Worm (Caenorhabditis elegans) whole organism, L1 larva: Measurements from ENCODE around the gene rol-8.

Experiments
- C04F5.9 ChIP-seq: sonication (generic microtip); optimal IDR thresholded peaks from 2 replicates; lab custom pipeline; 2016; ENCODE audit warnings: missing genetic modification characterization, missing compliant biosample characterization
- Y116A8C.19 ChIP-seq: sonication (generic microtip); optimal IDR thresholded peaks from 2 replicates; lab custom pipeline; 2016; ENCODE audit warnings: missing compliant biosample characterization, missing genetic modification characterization, borderline replicate concordance
- aha-1 ChIP-seq: fragments of 150-350 bp; optimal IDR thresholded peaks from 2 replicates; lab custom pipeline; 2014; ENCODE audit warnings: missing biosample characterization, missing genetic modification characterization
- alr-1 ChIP-seq: fragments of 200-800 bp; sonication (Bioruptor generic); optimal IDR thresholded peaks from 2 replicates; lab custom pipeline; 2018; ENCODE audit warnings: borderline replicate concordance, mild to moderate bottlenecking, missing genetic modification characterization, missing compliant biosample characterization
- blmp-1 ChIP-seq: fragments of 150-350 bp; optimal IDR thresholded peaks from 2 replicates; lab custom pipeline; 2014; ENCODE audit warnings: missing biosample characterization, missing genetic modification characterization
- ceh-82 ChIP-seq, 3 experiments: fragments of 150-350 bp in 1 of 3; sonication (generic microtip) in 2 of 3; optimal IDR thresholded peaks; 2 replicates each; lab custom pipeline; 2014 to 2017; ENCODE audit warnings: missing biosample characterization in 3 of 3, missing genetic modification characterization in 3 of 3
- ceh-88 ChIP-seq: fragments of 200-800 bp; sonication (Bioruptor generic); IDR thresholded peaks from 2 replicates; pipeline ENCODE4 v1.3.6; 2022; ENCODE audit warnings: missing genetic modification characterization, missing compliant biosample characterization
- ces-1 ChIP-seq: fragments of 150-350 bp; optimal IDR thresholded peaks from 2 replicates; lab custom pipeline; 2014; ENCODE audit warnings: missing biosample characterization, missing genetic modification reagents, missing genetic modification characterization
- efl-3 ChIP-seq: fragments of 200-800 bp; sonication (Bioruptor generic); optimal IDR thresholded peaks from 2 replicates; lab custom pipeline; 2018; ENCODE audit warnings: mild to moderate bottlenecking, missing genetic modification characterization, missing compliant biosample characterization
- egl-13 ChIP-seq: sonication (generic microtip); optimal IDR thresholded peaks from 2 replicates; lab custom pipeline; 2016; ENCODE audit warnings: missing genotype, missing genetic modification reagents, missing genetic modification characterization, missing compliant biosample characterization
- elt-2 ChIP-seq: sonication (generic microtip); optimal IDR thresholded peaks from 2 replicates; lab custom pipeline; 2016; ENCODE audit warnings: missing genetic modification characterization, mild to moderate bottlenecking, inconsistent platforms, missing compliant biosample characterization, missing genetic modification reagents
- elt-3 ChIP-seq, 6 experiments: fragments of 150-350 bp in 1 of 6; sonication (generic microtip); optimal IDR thresholded peaks; 2 replicates each; lab custom pipeline; 2017 to 2018; ENCODE audit warnings: missing biosample characterization in 6 of 6, missing genetic modification characterization in 6 of 6, inconsistent platforms in 1 of 6
- fkh-10 ChIP-seq: sonication (generic microtip); optimal IDR thresholded peaks from 2 replicates; lab custom pipeline; 2017; ENCODE audit warnings: missing biosample characterization, missing genetic modification reagents, missing genetic modification characterization
- fkh-4 ChIP-seq: sonication (generic microtip); optimal IDR thresholded peaks from 2 replicates; lab custom pipeline; 2016; ENCODE audit warnings: missing compliant biosample characterization, missing genetic modification characterization, borderline replicate concordance
- fkh-8 ChIP-seq: sonication (generic microtip); optimal IDR thresholded peaks from 2 replicates; lab custom pipeline; 2016; ENCODE audit warnings: mild to moderate bottlenecking, missing genetic modification characterization, missing compliant biosample characterization
- grh-1 ChIP-seq: fragments of 200-800 bp; sonication (Bioruptor generic); IDR thresholded peaks from 2 replicates; pipeline ENCODE4 v1.3.6; 2022; ENCODE audit warnings: missing genetic modification reagents, missing genetic modification characterization, missing compliant biosample characterization
- hlh-17 ChIP-seq: fragments of 200-800 bp; sonication (Bioruptor generic); optimal IDR thresholded peaks from 2 replicates; lab custom pipeline; 2018; ENCODE audit warnings: missing genetic modification characterization, mild to moderate bottlenecking, missing compliant biosample characterization, moderate library complexity, borderline replicate concordance
- hlh-4 ChIP-seq: sonication (generic microtip); optimal IDR thresholded peaks from 2 replicates; lab custom pipeline; 2016; ENCODE audit warnings: mild to moderate bottlenecking, missing genetic modification characterization, missing compliant biosample characterization
- hpl-2 ChIP-seq: fragments of 150-350 bp; optimal IDR thresholded peaks from 2 replicates; lab custom pipeline; 2014; ENCODE audit warnings: missing biosample characterization, missing genetic modification reagents, missing genetic modification characterization
- irx-1 ChIP-seq: sonication (generic microtip); optimal IDR thresholded peaks from 2 replicates; lab custom pipeline; 2016; ENCODE audit warnings: missing genetic modification characterization, missing compliant biosample characterization
- lin-13 ChIP-seq: fragments of 150-350 bp; optimal IDR thresholded peaks from 2 replicates; lab custom pipeline; 2014; ENCODE audit warnings: missing biosample characterization, missing genetic modification reagents, missing genetic modification characterization
- lin-14 ChIP-seq: fragments of 200-800 bp; sonication (Bioruptor generic); optimal IDR thresholded peaks from 2 replicates; lab custom pipeline; 2018; ENCODE audit warnings: mild to moderate bottlenecking, missing genetic modification characterization, moderate library complexity, missing compliant biosample characterization
- lin-15B ChIP-seq: fragments of 150-350 bp; sonication (generic microtip); optimal IDR thresholded peaks from 3 replicates; lab custom pipeline; 2014; ENCODE audit warnings: missing biosample characterization, missing genetic modification characterization
- lin-35 ChIP-seq, 2 experiments: fragments of 150-350 bp; optimal IDR thresholded peaks; 2 replicates each; lab custom pipeline; 2014; ENCODE audit warnings: missing biosample characterization in 2 of 2, missing genetic modification characterization in 2 of 2, missing genetic modification reagents in 2 of 2
- lin-39 ChIP-seq: fragments of 150-350 bp; optimal IDR thresholded peaks from 2 replicates; lab custom pipeline; 2014; ENCODE audit warnings: missing biosample characterization, missing genetic modification reagents, missing genetic modification characterization
- lsy-2 ChIP-seq, 2 experiments: fragments of 150-350 bp; optimal IDR thresholded peaks; 2 replicates each; lab custom pipeline; 2014; ENCODE audit warnings: missing biosample characterization in 2 of 2, missing genetic modification characterization in 2 of 2
- mab-9 ChIP-seq: fragments of 200-800 bp; sonication (Bioruptor generic); IDR thresholded peaks from 2 replicates; pipeline ENCODE4 v1.3.6; 2022; ENCODE audit warnings: missing genetic modification reagents, missing genetic modification characterization, missing compliant biosample characterization
- nhr-11 ChIP-seq: fragments of 150-350 bp; optimal IDR thresholded peaks from 2 replicates; lab custom pipeline; 2014; ENCODE audit warnings: missing biosample characterization, missing genetic modification characterization
- nhr-12 ChIP-seq: sonication (generic microtip); optimal IDR thresholded peaks from 2 replicates; lab custom pipeline; 2017; ENCODE audit warnings: missing biosample characterization, missing genetic modification characterization
- nhr-19 ChIP-seq: fragments of 200-800 bp; sonication (Bioruptor generic); conservative IDR thresholded peaks from 2 replicates; pipeline ENCODE4 v1.3.6; 2022; ENCODE audit warnings: missing genetic modification characterization, missing compliant biosample characterization
- nhr-20 ChIP-seq: sonication (generic microtip); optimal IDR thresholded peaks from 2 replicates; lab custom pipeline; 2016; ENCODE audit warnings: mild to moderate bottlenecking, missing genetic modification characterization, missing compliant biosample characterization
- nhr-237 ChIP-seq: fragments of 150-350 bp; optimal IDR thresholded peaks from 2 replicates; lab custom pipeline; 2014; ENCODE audit warnings: missing biosample characterization, missing genetic modification characterization
- nhr-28 ChIP-seq: fragments of 150-350 bp; optimal IDR thresholded peaks from 2 replicates; lab custom pipeline; 2014; ENCODE audit warnings: missing biosample characterization, missing genetic modification characterization
- nhr-47 ChIP-seq: sonication (generic microtip); optimal IDR thresholded peaks from 2 replicates; lab custom pipeline; 2016; ENCODE audit warnings: mild to moderate bottlenecking, missing genetic modification characterization, moderate library complexity, missing compliant biosample characterization
- nhr-71 ChIP-seq: sonication (generic microtip); optimal IDR thresholded peaks from 2 replicates; lab custom pipeline; 2016; ENCODE audit warnings: mild to moderate bottlenecking, missing genetic modification characterization, moderate library complexity, missing compliant biosample characterization
- nhr-76 ChIP-seq: sonication (generic microtip); optimal IDR thresholded peaks from 2 replicates; lab custom pipeline; 2017; ENCODE audit warnings: missing biosample characterization, missing genetic modification characterization
- nhr-90 ChIP-seq: sonication (generic microtip); optimal IDR thresholded peaks from 2 replicates; lab custom pipeline; 2016; ENCODE audit warnings: mild to moderate bottlenecking, missing genetic modification characterization, missing compliant biosample characterization; ENCODE audit not compliant: poor library complexity
- pag-3 ChIP-seq: sonication (generic microtip); optimal IDR thresholded peaks from 2 replicates; lab custom pipeline; 2017; ENCODE audit warnings: missing genetic modification characterization, mild to moderate bottlenecking, missing compliant biosample characterization, antibody characterized with exemption, borderline replicate concordance; ENCODE audit not compliant: insufficient read depth
- pax-3 ChIP-seq: fragments of 200-800 bp; sonication (Bioruptor generic); optimal IDR thresholded peaks from 2 replicates; lab custom pipeline; 2018; ENCODE audit warnings: mild to moderate bottlenecking, missing genetic modification characterization, moderate library complexity, missing compliant biosample characterization
- snpc-4 ChIP-seq: fragments of 150-350 bp; optimal IDR thresholded peaks from 2 replicates; lab custom pipeline; 2014; ENCODE audit warnings: missing biosample characterization, missing genetic modification characterization
- sox-4 ChIP-seq: sonication (generic microtip); optimal IDR thresholded peaks from 2 replicates; lab custom pipeline; 2016; ENCODE audit warnings: missing genetic modification characterization, missing compliant biosample characterization
- tbx-2 ChIP-seq: sonication (generic microtip); optimal IDR thresholded peaks from 2 replicates; lab custom pipeline; 2016; ENCODE audit warnings: missing genetic modification characterization, missing compliant biosample characterization
- unc-130 ChIP-seq: fragments of 150-350 bp; optimal IDR thresholded peaks from 2 replicates; lab custom pipeline; 2017; ENCODE audit warnings: missing biosample characterization, missing genetic modification characterization, inconsistent platforms
- unc-30 ChIP-seq: sonication (generic microtip); optimal IDR thresholded peaks from 2 replicates; lab custom pipeline; 2017; ENCODE audit warnings: missing biosample characterization, missing genetic modification characterization
- unc-98 ChIP-seq: fragments of 200-800 bp; sonication (Bioruptor generic); IDR thresholded peaks from 2 replicates; pipeline ENCODE4 v1.3.6; 2022; ENCODE audit warnings: missing genetic modification characterization, missing compliant biosample characterization
- vab-15 ChIP-seq: sonication (generic microtip); optimal IDR thresholded peaks from 2 replicates; lab custom pipeline; 2017; ENCODE audit warnings: missing genotype, mild to moderate bottlenecking, missing genetic modification characterization, missing compliant biosample characterization
- xbp-1 ChIP-seq: sonication (generic microtip); optimal IDR thresholded peaks from 2 replicates; lab custom pipeline; 2016; ENCODE audit warnings: missing genetic modification characterization, missing compliant biosample characterization
- ztf-4 ChIP-seq: fragments of 150-350 bp; optimal IDR thresholded peaks from 2 replicates; lab custom pipeline; 2014; ENCODE audit warnings: missing biosample characterization, missing genetic modification characterization

Gene rol-8

DNA sequence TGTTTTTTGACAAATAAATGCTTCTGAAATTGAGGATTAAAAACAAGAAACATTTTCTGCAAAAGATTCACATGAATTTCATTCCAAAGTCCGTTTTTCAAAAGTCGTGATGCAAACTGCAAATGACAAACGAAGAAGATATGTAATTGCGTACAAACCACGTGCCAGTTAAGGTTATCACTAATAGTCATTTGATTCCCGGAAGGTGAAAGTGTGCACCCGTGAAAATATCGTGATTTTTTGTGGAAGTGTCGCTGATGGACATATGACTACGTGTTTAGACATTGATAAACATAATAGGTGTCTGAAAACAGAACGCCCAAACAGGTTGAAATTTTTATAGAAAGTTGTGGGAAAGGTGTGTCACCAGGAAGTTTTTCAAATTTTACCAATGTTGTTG lies 15.7 kb upstream of the rol-8 start (continued):
- TF ChIP-seq Y116A8C.19 = no peak
- no peak for TF ChIP-seq sox-4 (tag; lab: Kevin White, UChicago)
- TF ChIP-seq nhr-76 = no peak
- no peak for TF ChIP-seq unc-30 (tag; lab: Kevin White, UChicago)
- TF ChIP-seq snpc-4 (tag; lab: Kevin White, UChicago) = no peak
- TF ChIP-seq fkh-4 (tag; lab: Kevin White, UChicago) = no peak
- no peak for TF ChIP-seq nhr-28 (tag; lab: Kevin White, UChicago)
- no peak for TF ChIP-seq alr-1 (tag; lab: Kevin White, UChicago)
- TF ChIP-seq elt-2 = peak; percentile 96
- TF ChIP-seq grh-1 (GFP tag; lab: Robert Waterston, UW) = peak; percentile 84
- TF ChIP-seq vab-15 = peak; percentile 29
- TF ChIP-seq mab-9 (GFP tag; lab: Robert Waterston, UW) = no peak
- peak; percentile 48 for TF ChIP-seq pax-3 (tag; lab: Kevin White, UChicago)
- no peak for TF ChIP-seq pag-3 (tag; lab: Kevin White, UChicago)
- peak; percentile 42 for TF ChIP-seq ztf-4 (tag; lab: Kevin White, UChicago)
- TF ChIP-seq fkh-8 (tag; lab: Kevin White, UChicago) = no peak
- TF ChIP-seq lsy-2 (tag; optimal IDR thresholded peaks at IDR 0.05; lab: Kevin White, UChicago) = no peak
- TF ChIP-seq nhr-19 = peak; percentile 81
- no peak for TF ChIP-seq efl-3
- no peak for TF ChIP-seq nhr-47 (tag; lab: Kevin White, UChicago)
- peak; percentile 3 for TF ChIP-seq lin-13 (GFP tag; lab: Kevin White, UChicago)
- TF ChIP-seq nhr-90 (tag; lab: Kevin White, UChicago) = peak; percentile 82
- TF ChIP-seq fkh-10 (GFP tag; lab: Kevin White, UChicago) = no peak
- no peak for TF ChIP-seq nhr-237 (tag; lab: Kevin White, UChicago)
- no peak for TF ChIP-seq hlh-4 (tag; lab: Kevin White, UChicago)
- no peak for TF ChIP-seq irx-1 (tag; lab: Kevin White, UChicago)
- TF ChIP-seq lin-15B (tag; lab: Kevin White, UChicago) = no peak
- peak; percentile 71 for TF ChIP-seq lin-14 (GFP tag; lab: Kevin White, UChicago)
- TF ChIP-seq aha-1 (tag; lab: Kevin White, UChicago) = no peak
- peak in 2 of 6 experiments; percentile 92 to 95 for TF ChIP-seq elt-3 (tag; optimal IDR thresholded peaks at IDR 0.05; lab: Kevin White, UChicago)
- TF ChIP-seq tbx-2 (tag; lab: Kevin White, UChicago) = peak; percentile 64
- TF ChIP-seq blmp-1 (tag; lab: Kevin White, UChicago) = peak; percentile 98
- peak; percentile 64 for TF ChIP-seq unc-130 (tag; lab: Kevin White, UChicago)
- no peak for TF ChIP-seq nhr-11

DNA sequence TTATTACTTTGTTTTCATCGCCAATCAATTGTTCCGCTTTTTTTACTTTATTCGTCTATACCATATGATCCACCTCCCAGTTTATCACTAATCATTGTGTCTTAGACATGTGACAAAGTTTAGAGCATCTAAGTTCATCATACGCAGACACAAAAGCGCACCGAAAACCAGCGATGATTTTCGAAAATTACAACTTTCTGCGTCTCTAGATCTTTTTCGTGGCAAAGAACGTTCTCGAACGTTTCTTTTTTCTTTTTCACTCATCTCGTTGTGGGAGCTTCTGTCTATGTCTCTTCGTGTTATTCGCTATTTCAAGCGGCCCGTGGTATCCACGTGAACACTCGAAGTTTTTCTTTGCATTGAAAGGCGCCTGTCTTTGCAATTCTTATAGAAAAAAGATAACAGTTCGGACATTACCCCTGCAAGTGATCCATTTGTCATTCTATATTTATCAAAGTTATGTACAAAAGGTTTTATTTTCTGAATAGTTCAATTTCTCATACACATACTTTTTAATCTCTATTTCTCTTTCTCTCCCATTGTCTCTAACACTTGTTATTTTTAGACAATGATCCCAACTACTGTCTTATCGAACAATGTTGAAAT lies 14.7 kb upstream of the rol-8 start, which contains the start of gene ZK1290.5:
Gene ZK1290.5, plus strand, starts transcription at position 566 of the 606 bp plus-strand sequence.
- TF ChIP-seq nhr-71 (peak; percentile 98), efl-3 (no peak), ceh-88 (GFP tag; lab: Robert Waterston, UW) (peak; percentile 53), unc-98 (peak; percentile 47; the same call in 1 of the 2 replicates), nhr-20 (tag; lab: Kevin White, UChicago) (peak; percentile 97), snpc-4 (tag; lab: Kevin White, UChicago) (peak; percentile 33), C04F5.9 (no peak), lin-13 (GFP tag; lab: Kevin White, UChicago) (peak; percentile 54), egl-13 (no peak), xbp-1 (tag; lab: Kevin White, UChicago) (peak; percentile 76), nhr-11 (peak; percentile 39), ztf-4 (tag; lab: Kevin White, UChicago) (peak; percentile 77), fkh-10 (GFP tag; lab: Kevin White, UChicago) (peak; percentile 9), nhr-12 (tag; lab: Kevin White, UChicago) (no peak), tbx-2 (tag; lab: Kevin White, UChicago) (peak; percentile 92), ceh-82 (tag; optimal IDR thresholded peaks at IDR 0.05; lab: Kevin White, UChicago) (peak in 2 of 3 experiments; percentile 25 to 63), lin-39 (tag; lab: Kevin White, UChicago) (peak; percentile 60), hlh-17 (GFP tag; lab: Kevin White, UChicago) (no peak), lsy-2 (tag; optimal IDR thresholded peaks at IDR 0.05; lab: Kevin White, UChicago) (peak; percentile 80 to 83), nhr-47 (tag; lab: Kevin White, UChicago) (peak; percentile 86), elt-3 (tag; optimal IDR thresholded peaks at IDR 0.05; lab: Kevin White, UChicago) (peak in 4 of 6 experiments; percentile 9 to 89 (median 72)), lin-14 (GFP tag; lab: Kevin White, UChicago) (peak; percentile 97), lin-15B (tag; lab: Kevin White, UChicago) (no peak), ces-1 (GFP tag; lab: Kevin White, UChicago) (no peak), pag-3 (tag; lab: Kevin White, UChicago) (no peak), fkh-8 (tag; lab: Kevin White, UChicago) (peak; percentile 87), lin-35 (GFP tag; optimal IDR thresholded peaks at IDR 0.05; lab: Kevin White, UChicago) (peak; percentile 62 to 79), hpl-2 (GFP tag; lab: Kevin White, UChicago) (peak; percentile 81)
